Worm (Caenorhabditis elegans): ENCODE results near the gene C01G5.4.

ce11 chrIV:6577914-6578313, 46.4 kb downstream of the C01G5.4 start, which contains the start of gene C43G2.3:
- TF ChIP-seq ref-1 (GFP tag; conservative IDR thresholded peaks at IDR 0.05) (no peak), cog-1 (tag; optimal IDR thresholded peaks at IDR 0.05) (no peak), ztf-23 (GFP tag; IDR thresholded peaks at IDR 0.05) (no peak), flt-1 (GFP tag; IDR thresholded peaks at IDR 0.05) (no peak), ztf-29 (GFP tag; IDR thresholded peaks at IDR 0.05) (no peak), tab-1 (GFP tag; IDR thresholded peaks at IDR 0.05) (no peak)

Data from whole organism, midembryonic.